Worm (Caenorhabditis elegans) whole organism, early embryonic: ENCODE measurements around the gene C41C4.9.

Source experiments
- B0310.2 ChIP-seq: sonication (generic microtip); optimal IDR thresholded peaks from 2 replicates; lab custom pipeline; 2016; ENCODE audit warnings: mild to moderate bottlenecking, missing genetic modification characterization, missing compliant biosample characterization
- F13C5.2 ChIP-seq: sonication (generic microtip); optimal IDR thresholded peaks from 2 replicates; lab custom pipeline; 2017; ENCODE audit warnings: mild to moderate bottlenecking, missing genetic modification characterization, inconsistent platforms, missing compliant biosample characterization
- aly-1 ChIP-seq: sonication (generic microtip); optimal IDR thresholded peaks from 2 replicates; lab custom pipeline; 2016; ENCODE audit warnings: missing genetic modification characterization, missing compliant biosample characterization
- ama-1 ChIP-seq: fragments of 150-350 bp; optimal IDR thresholded peaks from 2 replicates; lab custom pipeline; 2014
- ceh-13 ChIP-seq: fragments of 200-800 bp; sonication (Bioruptor generic); optimal IDR thresholded peaks from 2 replicates; lab custom pipeline; 2018; ENCODE audit warnings: mild to moderate bottlenecking, missing genetic modification characterization, missing compliant biosample characterization
- ceh-36 ChIP-seq: sonication (generic microtip); optimal IDR thresholded peaks from 2 replicates; lab custom pipeline; 2016; ENCODE audit warnings: missing genetic modification characterization, inconsistent platforms, missing compliant biosample characterization
- ets-7 ChIP-seq: sonication (generic microtip); optimal IDR thresholded peaks from 2 replicates; lab custom pipeline; 2016; ENCODE audit warnings: missing genotype, missing genetic modification characterization, missing compliant biosample characterization
- flt-1 ChIP-seq: fragments of 200-800 bp; sonication (Bioruptor generic); IDR thresholded peaks from 2 replicates; pipeline ENCODE4 v1.3.6; 2022; ENCODE audit warnings: missing genetic modification characterization, missing compliant biosample characterization
- hmbx-1 ChIP-seq: sonication (generic microtip); optimal IDR thresholded peaks from 2 replicates; lab custom pipeline; 2016; ENCODE audit warnings: mild to moderate bottlenecking, missing genetic modification characterization, missing compliant biosample characterization
- hmg-4 ChIP-seq: fragments of 200-800 bp; sonication (Bioruptor generic); optimal IDR thresholded peaks from 2 replicates; lab custom pipeline; 2018; ENCODE audit warnings: mild to moderate bottlenecking, missing genetic modification characterization, missing compliant biosample characterization
- hnd-1 ChIP-seq: sonication (generic microtip); optimal IDR thresholded peaks from 2 replicates; lab custom pipeline; 2016; ENCODE audit warnings: missing genetic modification characterization, missing compliant biosample characterization
- pes-1 ChIP-seq: fragments of 200-800 bp; sonication (Bioruptor generic); IDR thresholded peaks from 2 replicates; pipeline ENCODE4 v1.3.6; 2022; ENCODE audit warnings: missing genetic modification reagents, missing genetic modification characterization, missing compliant biosample characterization
- scrt-1 ChIP-seq: fragments of 200-800 bp; sonication (Bioruptor generic); IDR thresholded peaks from 2 replicates; pipeline ENCODE4 v1.3.6; 2022; ENCODE audit warnings: missing genetic modification characterization, missing compliant biosample characterization
- sea-1 ChIP-seq: fragments of 200-800 bp; sonication (Bioruptor generic); conservative IDR thresholded peaks from 2 replicates; pipeline ENCODE4 v1.3.6; 2022; ENCODE audit warnings: missing genetic modification characterization, missing compliant biosample characterization
- tbx-11 ChIP-seq: fragments of 200-800 bp; sonication (Bioruptor generic); IDR thresholded peaks from 2 replicates; pipeline ENCODE4 v1.3.6; 2022; ENCODE audit warnings: missing genetic modification characterization, missing compliant biosample characterization
- tbx-37 ChIP-seq: fragments of 200-800 bp; sonication (Bioruptor generic); conservative IDR thresholded peaks from 2 replicates; pipeline ENCODE4 v1.3.6; 2022; ENCODE audit warnings: missing genetic modification reagents, missing genetic modification characterization, missing compliant biosample characterization
- tra-4 ChIP-seq: sonication (generic microtip); optimal IDR thresholded peaks from 2 replicates; lab custom pipeline; 2017; ENCODE audit warnings: missing genetic modification characterization, missing compliant biosample characterization

Gene C41C4.9

ce11 chrII:8071801-8072544 lies 35.5 kb upstream of the C41C4.9 start:
- TF ChIP-seq hmg-4 (GFP tag; lab: Kevin White, UChicago) (no peak), tbx-37 (no peak), F13C5.2 (no peak), tra-4 (tag; lab: Kevin White, UChicago) (no peak), aly-1 (no peak), pes-1 (GFP tag; lab: Robert Waterston, UW) (no peak), sea-1 (GFP tag; lab: Robert Waterston, UW) (no peak), ets-7 (no peak), tbx-11 (GFP tag; lab: Robert Waterston, UW) (no peak), hnd-1 (no peak), hmbx-1 (tag; lab: Kevin White, UChicago) (no peak), ceh-13 (GFP tag; lab: Kevin White, UChicago) (no peak), B0310.2 (no peak), flt-1 (no peak), scrt-1 (GFP tag; lab: Robert Waterston, UW) (no peak), ama-1 (lab: Kevin White, UChicago) (no peak), ceh-36 (tag; lab: Kevin White, UChicago) (no peak)

- no peak for TF ChIP-seq scrt-1 (GFP tag; lab: Robert Waterston, UW)
- TF ChIP-seq tra-4 (tag; lab: Kevin White, UChicago), result no peak
- TF ChIP-seq ceh-36 (tag; lab: Kevin White, UChicago), result no peak
- no peak for TF ChIP-seq tbx-37
- no peak for TF ChIP-seq F13C5.2
These were observed 34.2 kb upstream of the C41C4.9 start, which contains the start of gene gpcp-2 for ce11 chrII:8073222-8073621. Gene gpcp-2 (minus strand): TSS chrII:8073374.

ce11 chrII:8074058-8074457 lies 33.4 kb upstream of the C41C4.9 start:
- no peak for TF ChIP-seq hmg-4 (GFP tag; lab: Kevin White, UChicago)
- no peak for TF ChIP-seq F13C5.2
- no peak for TF ChIP-seq ama-1 (lab: Kevin White, UChicago)
- TF ChIP-seq aly-1, result no peak
- no peak for TF ChIP-seq scrt-1 (GFP tag; lab: Robert Waterston, UW)
- TF ChIP-seq B0310.2, result no peak
- no peak for TF ChIP-seq hmbx-1 (tag; lab: Kevin White, UChicago)
- TF ChIP-seq tbx-37, result no peak
- TF ChIP-seq ceh-13 (GFP tag; lab: Kevin White, UChicago), result no peak
- TF ChIP-seq ceh-36 (tag; lab: Kevin White, UChicago), result no peak
- no peak for TF ChIP-seq sea-1 (GFP tag; lab: Robert Waterston, UW)
- TF ChIP-seq ets-7, result no peak
- TF ChIP-seq pes-1 (GFP tag; lab: Robert Waterston, UW), result no peak
- no peak for TF ChIP-seq tbx-11 (GFP tag; lab: Robert Waterston, UW)

ce11 chrII:8075324-8075810 lies 32.1 kb upstream of the C41C4.9 start, which contains the start of gene K02C4.2:
Gene K02C4.2 (plus strand): TSS chrII:8075760.
- TF ChIP-seq ets-7, result no peak
- peak; percentile 69 for TF ChIP-seq tbx-37
- TF ChIP-seq hmg-4 (GFP tag; lab: Kevin White, UChicago), result peak; percentile 89
- TF ChIP-seq flt-1, result peak; percentile 79
- TF ChIP-seq ama-1 (lab: Kevin White, UChicago), result no peak
- TF ChIP-seq ceh-36 (tag; lab: Kevin White, UChicago), result peak; percentile 44
- TF ChIP-seq pes-1 (GFP tag; lab: Robert Waterston, UW), result no peak; the same call in 1 of the 2 replicates
- peak; percentile 42 for TF ChIP-seq tra-4 (tag; lab: Kevin White, UChicago)
- peak; percentile 81 for TF ChIP-seq sea-1 (GFP tag; lab: Robert Waterston, UW)
- peak; percentile 59 for TF ChIP-seq ceh-13 (GFP tag; lab: Kevin White, UChicago)
- peak; percentile 26 for TF ChIP-seq B0310.2
- TF ChIP-seq F13C5.2, result peak; percentile 22
- TF ChIP-seq hmbx-1 (tag; lab: Kevin White, UChicago), result peak; percentile 22
- peak; percentile 51 for TF ChIP-seq hnd-1
- TF ChIP-seq aly-1, result peak; percentile 81
- peak; percentile 75 for TF ChIP-seq tbx-11 (GFP tag; lab: Robert Waterston, UW)
- TF ChIP-seq scrt-1 (GFP tag; lab: Robert Waterston, UW), result peak; percentile 80

- TF ChIP-seq tbx-11 (GFP tag; lab: Robert Waterston, UW), result no peak
- no peak for TF ChIP-seq pes-1 (GFP tag; lab: Robert Waterston, UW)
- no peak for TF ChIP-seq tbx-37
- no peak for TF ChIP-seq hnd-1
- no peak for TF ChIP-seq scrt-1 (GFP tag; lab: Robert Waterston, UW)
- TF ChIP-seq tra-4 (tag; lab: Kevin White, UChicago), result no peak
- TF ChIP-seq ama-1 (lab: Kevin White, UChicago), result no peak
- no peak for TF ChIP-seq B0310.2
- TF ChIP-seq sea-1 (GFP tag; lab: Robert Waterston, UW), result no peak
- no peak for TF ChIP-seq F13C5.2
- TF ChIP-seq hmg-4 (GFP tag; lab: Kevin White, UChicago), result no peak
- no peak for TF ChIP-seq aly-1
- TF ChIP-seq flt-1, result no peak
- TF ChIP-seq hmbx-1 (tag; lab: Kevin White, UChicago), result no peak
- no peak for TF ChIP-seq ceh-36 (tag; lab: Kevin White, UChicago)
- TF ChIP-seq ceh-13 (GFP tag; lab: Kevin White, UChicago), result no peak
These were observed 29.4 kb upstream of the C41C4.9 start, which contains the start of gene K02C4.5 for ce11 chrII:8078041-8078440. Gene K02C4.5 (plus strand): TSS chrII:8078435.

ce11 chrII:8086803-8087202 lies 20.6 kb upstream of the C41C4.9 start, which contains the start of gene K02C4.3:
Gene K02C4.3 (minus strand): TSS chrII:8086853.
- TF ChIP-seq tra-4 (tag; lab: Kevin White, UChicago) (no peak), sea-1 (GFP tag; lab: Robert Waterston, UW) (no peak), flt-1 (no peak), ceh-36 (tag; lab: Kevin White, UChicago) (no peak), tbx-11 (GFP tag; lab: Robert Waterston, UW) (no peak), ceh-13 (GFP tag; lab: Kevin White, UChicago) (no peak), B0310.2 (no peak), F13C5.2 (no peak), ama-1 (lab: Kevin White, UChicago) (no peak), hmbx-1 (tag; lab: Kevin White, UChicago) (no peak), hnd-1 (no peak), tbx-37 (no peak), scrt-1 (GFP tag; lab: Robert Waterston, UW) (no peak), ets-7 (no peak), pes-1 (GFP tag; lab: Robert Waterston, UW) (no peak), aly-1 (no peak)
